Worm (Caenorhabditis elegans): ENCODE results near the gene sss-1.
"Not testable (repeated sequence)": the region's sequence is repeated elsewhere in the genome, so short reads cannot be mapped to it uniquely, and the experiment has no call there.

The sss-1 gene

ce11 chrIV:9893649-9894048 lies at the start of gene sss-1:
sss-1 (minus strand) TSS chrIV:9893749.
- TF ChIP-seq blmp-1 (tag; optimal IDR thresholded peaks at IDR 0.05); ceh-88 (GFP tag; IDR thresholded peaks at IDR 0.05); dpl-1 (GFP tag; optimal IDR thresholded peaks at IDR 0.05): not testable (repeated sequence)

- TF ChIP-seq nhr-77 (tag; optimal IDR thresholded peaks at IDR 0.05) (no peak), hlh-17 (GFP tag; optimal IDR thresholded peaks at IDR 0.05; ENCODE audit: borderline replicate concordance) (no peak)
These were observed 49.7 kb upstream of the sss-1 start for ce11 chrIV:9943214-9943613.

ce11 chrIV:9933580-9933979 lies 40.0 kb upstream of the sss-1 start, which contains the start of gene spe-29:
spe-29 (plus strand) TSS chrIV:9933880.
- TF ChIP-seq efl-1 (optimal IDR thresholded peaks at IDR 0.05) (no peak), efl-1 (GFP tag; optimal IDR thresholded peaks at IDR 0.05 in 1 of 2) (peak in 1 of 2 experiments; percentile 1), sup-37 (GFP tag; optimal IDR thresholded peaks at IDR 0.05) (no peak)

ce11 chrIV:9932055-9932454 lies 38.5 kb upstream of the sss-1 start, which contains the start of the genes trmt-10A and F25H8.2:
trmt-10A (minus strand) TSS chrIV:9932213.
F25H8.2 (plus strand) TSS chrIV:9932235.
- TF ChIP-seq lin-15B (tag; optimal IDR thresholded peaks at IDR 0.05) (peak; percentile 78), C16A3.4 (tag; optimal IDR thresholded peaks at IDR 0.05) (peak; percentile 67), ceh-63 (GFP tag; optimal IDR thresholded peaks at IDR 0.05) (no peak), tbx-2 (tag; optimal IDR thresholded peaks at IDR 0.05) (no peak), efl-3 (GFP tag; optimal IDR thresholded peaks at IDR 0.05) (no peak), elt-3 (tag; optimal IDR thresholded peaks at IDR 0.05) (peak in 1 of 6 experiments; percentile 50), lin-14 (GFP tag; optimal IDR thresholded peaks at IDR 0.05) (peak; percentile 58), nhr-71 (tag; optimal IDR thresholded peaks at IDR 0.05) (peak; percentile 36), sptf-1 (tag; optimal IDR thresholded peaks at IDR 0.05) (no peak), lin-35 (GFP tag; optimal IDR thresholded peaks at IDR 0.05) (peak; percentile 62 to 79), grh-1 (GFP tag; IDR thresholded peaks at IDR 0.05) (no peak), nhr-47 (tag; optimal IDR thresholded peaks at IDR 0.05) (peak; percentile 30), F16B12.6 (tag; optimal IDR thresholded peaks at IDR 0.05) (peak; percentile 3), ceh-82 (tag; optimal IDR thresholded peaks at IDR 0.05) (no peak), nhr-77 (tag; optimal IDR thresholded peaks at IDR 0.05) (no peak), skn-1 (tag; optimal IDR thresholded peaks at IDR 0.05) (peak; percentile 77), elt-2 (tag; optimal IDR thresholded peaks at IDR 0.05) (no peak), ceh-8 (GFP tag; optimal IDR thresholded peaks at IDR 0.05) (no peak), lsy-2 (tag; optimal IDR thresholded peaks at IDR 0.05) (peak; percentile 34 to 83), snu-23 (GFP tag; optimal IDR thresholded peaks at IDR 0.05) (peak; percentile 38), nhr-11 (tag; optimal IDR thresholded peaks at IDR 0.05) (no peak), efl-1 (optimal IDR thresholded peaks at IDR 0.05) (peak; percentile 47 to 54), efl-1 (GFP tag; optimal IDR thresholded peaks at IDR 0.05 in 1 of 2) (peak; percentile 62 to 91), ztf-4 (tag; optimal IDR thresholded peaks at IDR 0.05) (no peak), nhr-85 (tag) (no peak), nhr-90 (tag; optimal IDR thresholded peaks at IDR 0.05; ENCODE audit: poor library complexity) (no peak), aly-2 (tag; optimal IDR thresholded peaks at IDR 0.05) (no peak), zag-1 (tag; optimal IDR thresholded peaks at IDR 0.05) (no peak), C34B4.2 (tag; optimal IDR thresholded peaks at IDR 0.05) (no peak), snpc-4 (tag; optimal IDR thresholded peaks at IDR 0.05) (no peak), hpl-2 (GFP tag; optimal IDR thresholded peaks at IDR 0.05) (no peak), alr-1 (tag; optimal IDR thresholded peaks at IDR 0.05; ENCODE audit: borderline replicate concordance) (no peak), nhr-76 (tag; optimal IDR thresholded peaks at IDR 0.05) (no peak), dpl-1 (GFP tag; optimal IDR thresholded peaks at IDR 0.05) (peak; percentile 49 to 75 (median 52)), mep-1 (tag; optimal IDR thresholded peaks at IDR 0.05) (peak; percentile 77), zip-4 (GFP tag; optimal IDR thresholded peaks at IDR 0.05) (no peak), fos-1 (tag; optimal IDR thresholded peaks at IDR 0.05) (no peak), egl-13 (tag; optimal IDR thresholded peaks at IDR 0.05) (no peak), dsc-1 (tag; optimal IDR thresholded peaks at IDR 0.05) (no peak), xbp-1 (tag; optimal IDR thresholded peaks at IDR 0.05) (peak; percentile 13), nhr-20 (tag; optimal IDR thresholded peaks at IDR 0.05) (no peak), rnt-1 (tag; optimal IDR thresholded peaks at IDR 0.05) (no peak), tlp-1 (tag; optimal IDR thresholded peaks at IDR 0.05) (no peak)

All from whole organism, L1 larva.